Worm (Caenorhabditis elegans) whole organism, L4 larva: Measurements from ENCODE around the gene srh-266.
A peak's percentile ranks its signal among the peaks of the same experiment; 100 is the strongest.

Experiments used
- F10B5.3 ChIP-seq: sonication (generic microtip); optimal IDR thresholded peaks from 2 replicates; lab custom pipeline; 2016; ENCODE audit warnings: mild to moderate bottlenecking, missing genetic modification characterization, missing compliant biosample characterization
- F49E8.2 ChIP-seq: sonication (generic microtip); optimal IDR thresholded peaks from 2 replicates; lab custom pipeline; 2016; ENCODE audit warnings: missing compliant biosample characterization, mild to moderate bottlenecking, missing genetic modification characterization, borderline replicate concordance
- R02D3.7 ChIP-seq: fragments of 150-350 bp; sonication (generic microtip); optimal IDR thresholded peaks from 3 replicates; lab custom pipeline; 2014; ENCODE audit warnings: missing biosample characterization, missing genetic modification characterization
- T20F7.1 ChIP-seq: fragments of 200-800 bp; sonication (Bioruptor generic); optimal IDR thresholded peaks from 2 replicates; lab custom pipeline; 2018; ENCODE audit warnings: mild to moderate bottlenecking, missing genetic modification characterization, missing compliant biosample characterization
- T26A8.4 ChIP-seq: fragments of 200-800 bp; sonication (Bioruptor generic); IDR thresholded peaks from 2 replicates; pipeline ENCODE4 v1.3.6; 2022; ENCODE audit warnings: missing genetic modification characterization, missing compliant biosample characterization
- Y48G9A.11 ChIP-seq: fragments of 200-800 bp; sonication (Bioruptor generic); IDR thresholded peaks from 2 replicates; pipeline ENCODE4 v1.3.6; 2022; ENCODE audit warnings: missing genetic modification reagents, missing genetic modification characterization, missing compliant biosample characterization
- ZK337.2 ChIP-seq: fragments of 200-800 bp; sonication (Bioruptor generic); IDR thresholded peaks from 2 replicates; pipeline ENCODE4 v1.3.6; 2022; ENCODE audit warnings: missing genetic modification reagents, missing genetic modification characterization, missing compliant biosample characterization
- aha-1 ChIP-seq: fragments of 150-350 bp; peaks from one replicate; lab custom pipeline; 2014; ENCODE audit warnings: missing biosample characterization, missing genetic modification characterization
- aly-2 ChIP-seq: sonication (generic microtip); optimal IDR thresholded peaks from 2 replicates; lab custom pipeline; 2018; ENCODE audit warnings: missing biosample characterization, missing genetic modification characterization
- ama-1 ChIP-seq: fragments of 150-350 bp; optimal IDR thresholded peaks from 2 replicates; lab custom pipeline; 2014; ENCODE audit warnings: inconsistent platforms, mixed read lengths
- arid-1 ChIP-seq: fragments of 200-800 bp; sonication (Bioruptor generic); conservative IDR thresholded peaks from 2 replicates; pipeline ENCODE4 v1.3.6; 2022; ENCODE audit warnings: missing genetic modification reagents, missing genetic modification characterization, missing compliant biosample characterization
- ceh-28 ChIP-seq: fragments of 150-350 bp; optimal IDR thresholded peaks from 2 replicates; lab custom pipeline; 2014; ENCODE audit warnings: missing biosample characterization, missing genetic modification reagents, missing genetic modification characterization
- ces-1 ChIP-seq: fragments of 150-350 bp; sonication (generic microtip); optimal IDR thresholded peaks from 4 replicates; lab custom pipeline; 2014; ENCODE audit warnings: missing biosample characterization, missing genetic modification reagents, missing genetic modification characterization
- cey-2 ChIP-seq: sonication (generic microtip); optimal IDR thresholded peaks from 3 replicates; lab custom pipeline; 2017; ENCODE audit warnings: missing genetic modification characterization, mild to moderate bottlenecking, missing compliant biosample characterization, antibody characterized with exemption, borderline replicate concordance; ENCODE audit not compliant: insufficient read depth
- daf-12 ChIP-seq: fragments of 150-350 bp; optimal IDR thresholded peaks from 2 replicates; lab custom pipeline; 2014; ENCODE audit warnings: missing biosample characterization, missing genetic modification reagents, missing genetic modification characterization
- daf-19 ChIP-seq: fragments of 200-800 bp; sonication (Bioruptor generic); conservative IDR thresholded peaks from 2 replicates; pipeline ENCODE4 v1.3.6; 2022; ENCODE audit warnings: missing genetic modification characterization, missing compliant biosample characterization
- daf-8 ChIP-seq: fragments of 200-800 bp; sonication (Bioruptor generic); IDR thresholded peaks from 2 replicates; pipeline ENCODE4 v1.3.6; 2022; ENCODE audit warnings: missing genetic modification characterization, missing compliant biosample characterization
- dmd-8 ChIP-seq: fragments of 200-800 bp; sonication (Bioruptor generic); IDR thresholded peaks from 2 replicates; pipeline ENCODE4 v1.3.6; 2022; ENCODE audit warnings: missing genetic modification characterization, missing compliant biosample characterization
- dpl-1 ChIP-seq: fragments of 150-350 bp; optimal IDR thresholded peaks from 2 replicates; lab custom pipeline; 2014; ENCODE audit warnings: missing biosample characterization, missing genetic modification reagents, missing genetic modification characterization
- dve-1 ChIP-seq: sonication (generic microtip); optimal IDR thresholded peaks from 2 replicates; lab custom pipeline; 2017; ENCODE audit warnings: antibody characterized with exemption, mild to moderate bottlenecking, missing genetic modification characterization, missing compliant biosample characterization; ENCODE audit not compliant: insufficient read depth
- egl-43 ChIP-seq: fragments of 200-800 bp; sonication (Bioruptor generic); IDR thresholded peaks from 2 replicates; pipeline ENCODE4 v1.3.6; 2022; ENCODE audit warnings: missing genetic modification reagents, missing genetic modification characterization, missing compliant biosample characterization
- gei-8 ChIP-seq: fragments of 200-800 bp; sonication (Bioruptor generic); optimal IDR thresholded peaks from 2 replicates; lab custom pipeline; 2018; ENCODE audit warnings: mild to moderate bottlenecking, missing genetic modification characterization, missing compliant biosample characterization
- hlh-11 ChIP-seq: fragments of 200-800 bp; sonication (Bioruptor generic); optimal IDR thresholded peaks from 2 replicates; lab custom pipeline; 2018; ENCODE audit warnings: mild to moderate bottlenecking, missing genetic modification characterization, missing compliant biosample characterization
- hlh-30 ChIP-seq: sonication (generic microtip); optimal IDR thresholded peaks from 2 replicates; lab custom pipeline; 2017; ENCODE audit warnings: antibody characterized with exemption, mild to moderate bottlenecking, missing genetic modification characterization, missing compliant biosample characterization; ENCODE audit not compliant: insufficient read depth
- jun-1 ChIP-seq: fragments of 150-350 bp; optimal IDR thresholded peaks from 2 replicates; lab custom pipeline; 2014; ENCODE audit warnings: missing biosample characterization, missing genetic modification reagents, missing genetic modification characterization
- lin-1 ChIP-seq: fragments of 200-800 bp; sonication (Bioruptor generic); IDR thresholded peaks from 2 replicates; pipeline ENCODE4 v1.3.6; 2022; ENCODE audit warnings: missing genetic modification reagents, missing genetic modification characterization, missing compliant biosample characterization
- lsy-2 ChIP-seq, 2 experiments: fragments of 150-350 bp in 1 of 2; sonication (generic microtip) in 1 of 2; optimal IDR thresholded peaks; 2 replicates each; lab custom pipeline; 2014 to 2017; ENCODE audit warnings: missing biosample characterization in 2 of 2, missing genetic modification characterization in 2 of 2
- mdl-1 ChIP-seq, 2 experiments: fragments of 150-350 bp in 1 of 2; sonication (generic microtip) in 1 of 2; optimal IDR thresholded peaks; 2 replicates each; lab custom pipeline; 2014 to 2017; ENCODE audit warnings: missing biosample characterization in 2 of 2, missing genetic modification characterization in 2 of 2
- mdt-29 ChIP-seq: fragments of 200-800 bp; sonication (Bioruptor generic); IDR thresholded peaks from 2 replicates; pipeline ENCODE4 v1.3.6; 2022; ENCODE audit warnings: missing genetic modification reagents, missing genetic modification characterization, missing compliant biosample characterization
- mxl-2 ChIP-seq: fragments of 200-800 bp; sonication (Bioruptor generic); conservative IDR thresholded peaks from 2 replicates; pipeline ENCODE4 v1.3.6; 2022; ENCODE audit warnings: missing genetic modification reagents, missing genetic modification characterization, missing compliant biosample characterization
- mxl-3 ChIP-seq: fragments of 200-800 bp; sonication (Bioruptor generic); optimal IDR thresholded peaks from 2 replicates; lab custom pipeline; 2018; ENCODE audit warnings: mild to moderate bottlenecking, missing genetic modification characterization, missing compliant biosample characterization
- nhr-10 ChIP-seq: fragments of 150-350 bp; optimal IDR thresholded peaks from 2 replicates; lab custom pipeline; 2014; ENCODE audit warnings: missing biosample characterization, missing genetic modification characterization
- nhr-102 ChIP-seq: sonication (generic microtip); optimal IDR thresholded peaks from 2 replicates; lab custom pipeline; 2016; ENCODE audit warnings: mild to moderate bottlenecking, missing genetic modification characterization, moderate library complexity, missing compliant biosample characterization
- nhr-111 ChIP-seq: fragments of 200-800 bp; sonication (Bioruptor generic); optimal IDR thresholded peaks from 2 replicates; lab custom pipeline; 2018; ENCODE audit warnings: mild to moderate bottlenecking, missing genetic modification characterization, missing compliant biosample characterization
- nhr-237 ChIP-seq: sonication (generic microtip); optimal IDR thresholded peaks from 2 replicates; lab custom pipeline; 2017; ENCODE audit warnings: missing biosample characterization, missing genetic modification characterization
- nhr-25 ChIP-seq: sonication (generic microtip); optimal IDR thresholded peaks from 2 replicates; lab custom pipeline; 2017; ENCODE audit warnings: missing genetic modification characterization, mild to moderate bottlenecking, missing compliant biosample characterization, antibody characterized with exemption, moderate library complexity, borderline replicate concordance; ENCODE audit not compliant: insufficient read depth
- nhr-28 ChIP-seq: fragments of 150-350 bp; optimal IDR thresholded peaks from 2 replicates; lab custom pipeline; 2014; ENCODE audit warnings: missing biosample characterization, missing genetic modification characterization
- nhr-42 ChIP-seq: fragments of 200-800 bp; sonication (Bioruptor generic); IDR thresholded peaks from 2 replicates; pipeline ENCODE4 v1.3.6; 2022; ENCODE audit warnings: missing genetic modification characterization, missing compliant biosample characterization
- nhr-77 ChIP-seq: fragments of 150-350 bp; optimal IDR thresholded peaks from 2 replicates; lab custom pipeline; 2014; ENCODE audit warnings: missing biosample characterization, missing genetic modification characterization
- pha-4 ChIP-seq, 2 experiments: fragments of 150-350 bp in 1 of 2; fragments of 200-800 bp in 1 of 2; sonication (Bioruptor generic) in 1 of 2; IDR thresholded peaks in 1 of 2; optimal IDR thresholded peaks in 1 of 2; 2 replicates each; pipeline versions ENCODE4 v1.3.6 to Lab custom; 2014 to 2022; ENCODE audit warnings: missing genetic modification characterization in 2 of 2, missing genetic modification reagents in 2 of 2, missing biosample characterization in 1 of 2, missing compliant biosample characterization in 1 of 2
- php-3 ChIP-seq: fragments of 200-800 bp; sonication (Bioruptor generic); IDR thresholded peaks from 2 replicates; pipeline ENCODE4 v1.3.6; 2022; ENCODE audit warnings: missing genetic modification reagents, missing genetic modification characterization, missing compliant biosample characterization
- rbr-2 ChIP-seq: sonication (generic microtip); optimal IDR thresholded peaks from 2 replicates; lab custom pipeline; 2016; ENCODE audit warnings: missing genotype, missing genetic modification characterization, missing compliant biosample characterization
- saeg-2 ChIP-seq: fragments of 200-800 bp; sonication (Bioruptor generic); IDR thresholded peaks from 2 replicates; pipeline ENCODE4 v1.3.6; 2022; ENCODE audit warnings: missing genetic modification reagents, missing genetic modification characterization, missing compliant biosample characterization
- set-16 ChIP-seq: fragments of 200-800 bp; sonication (Bioruptor generic); IDR thresholded peaks from 2 replicates; pipeline ENCODE4 v1.3.6; 2022; ENCODE audit warnings: missing genetic modification reagents, missing genetic modification characterization, missing compliant biosample characterization
- tra-1 ChIP-seq: fragments of 200-800 bp; sonication (Bioruptor generic); IDR thresholded peaks from 2 replicates; pipeline ENCODE4 v1.3.6; 2022; ENCODE audit warnings: missing genetic modification reagents, missing genetic modification characterization, missing compliant biosample characterization
- unc-39 ChIP-seq: sonication (generic microtip); optimal IDR thresholded peaks from 2 replicates; lab custom pipeline; 2017; ENCODE audit warnings: missing biosample characterization, missing genetic modification characterization
- zag-1 ChIP-seq: fragments of 150-350 bp; optimal IDR thresholded peaks from 2 replicates; lab custom pipeline; 2014; ENCODE audit warnings: missing biosample characterization, missing genetic modification characterization
- zfp-3 ChIP-seq: fragments of 200-800 bp; sonication (Bioruptor generic); conservative IDR thresholded peaks from 2 replicates; pipeline ENCODE4 v1.3.6; 2022; ENCODE audit warnings: missing genetic modification reagents, missing genetic modification characterization, missing compliant biosample characterization
- zip-11 ChIP-seq: fragments of 200-800 bp; sonication (Bioruptor generic); IDR thresholded peaks from 2 replicates; pipeline ENCODE4 v1.3.6; 2022; ENCODE audit warnings: missing genetic modification characterization, missing compliant biosample characterization

Gene srh-266

DNA sequence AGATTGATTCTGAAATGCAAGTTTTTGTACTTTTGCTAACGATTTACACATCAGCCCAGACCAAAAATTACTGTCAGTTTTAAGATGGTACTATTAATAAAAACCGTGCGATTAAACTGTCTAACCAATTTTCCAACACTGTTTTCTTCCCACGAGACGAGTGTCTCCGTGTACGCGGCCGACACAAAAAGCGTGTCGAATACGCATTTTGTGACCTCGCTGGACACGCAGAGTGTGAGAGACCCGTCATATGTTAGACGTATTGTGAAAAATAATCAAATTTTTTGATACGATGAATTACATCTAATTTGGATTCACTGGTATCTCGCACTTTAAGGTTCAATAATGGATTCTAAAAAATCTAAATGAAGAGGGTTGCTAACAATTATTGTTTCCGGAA, 29.0 kb upstream of the srh-266 start (continued):
- TF ChIP-seq T20F7.1 (GFP tag; lab: Kevin White, UChicago) (no peak), ces-1 (no peak), nhr-10 (tag; lab: Kevin White, UChicago) (no peak), rbr-2 (tag; lab: Kevin White, UChicago) (no peak), daf-8 (GFP tag; lab: Robert Waterston, UW) (no peak), aly-2 (tag; lab: Kevin White, UChicago) (no peak), egl-43 (GFP tag; lab: Robert Waterston, UW) (no peak), saeg-2 (no peak), cey-2 (no peak), lsy-2 (tag; optimal IDR thresholded peaks at IDR 0.05; lab: Kevin White, UChicago) (peak in 1 of 2 experiments; percentile 2), daf-19 (GFP tag; lab: Robert Waterston, UW) (no peak), ZK337.2 (no peak), R02D3.7 (tag; lab: Kevin White, UChicago) (no peak), mxl-2 (GFP tag; lab: Robert Waterston, UW) (no peak), mxl-3 (peak; percentile 78), ceh-28 (tag; lab: Kevin White, UChicago) (no peak), jun-1 (tag; lab: Kevin White, UChicago) (no peak), tra-1 (GFP tag; lab: Robert Waterston, UW) (no peak), dmd-8 (GFP tag; lab: Robert Waterston, UW) (no peak), zag-1 (no peak), unc-39 (tag; lab: Kevin White, UChicago) (no peak), nhr-102 (tag; lab: Kevin White, UChicago) (no peak), nhr-77 (tag; lab: Kevin White, UChicago) (peak; percentile 85), nhr-237 (tag; lab: Kevin White, UChicago) (no peak), pha-4 (GFP tag; IDR thresholded peaks at IDR 0.05; lab: Robert Waterston, UW) (no peak), pha-4 (tag; optimal IDR thresholded peaks at IDR 0.05; lab: Kevin White, UChicago) (no peak), F49E8.2 (tag; lab: Kevin White, UChicago) (no peak), daf-12 (tag; lab: Kevin White, UChicago) (no peak), hlh-30 (tag; lab: Kevin White, UChicago) (peak; percentile 87), php-3 (no peak), nhr-111 (no peak), nhr-25 (tag; lab: Kevin White, UChicago) (no peak), gei-8 (no peak), T26A8.4 (no peak), nhr-28 (tag; lab: Kevin White, UChicago) (peak; percentile 98), mdt-29 (GFP tag; lab: Robert Waterston, UW) (no peak), F10B5.3 (tag; lab: Kevin White, UChicago) (no peak), ama-1 (no peak), dpl-1 (GFP tag; lab: Kevin White, UChicago) (no peak), dve-1 (tag; lab: Kevin White, UChicago) (peak; percentile 66), zip-11 (GFP tag; lab: Robert Waterston, UW) (no peak), lin-1 (no peak), hlh-11 (tag; lab: Kevin White, UChicago) (peak; percentile 84), Y48G9A.11 (GFP tag; lab: Robert Waterston, UW) (no peak), zfp-3 (GFP tag; lab: Robert Waterston, UW) (no peak), set-16 (no peak), mdl-1 (tag; optimal IDR thresholded peaks at IDR 0.05; lab: Kevin White, UChicago) (peak; percentile 15 to 74), arid-1 (GFP tag; lab: Robert Waterston, UW) (no peak), nhr-42 (GFP tag; lab: Robert Waterston, UW) (no peak), aha-1 (tag; lab: Kevin White, UChicago) (no peak)
